Fruit fly (Drosophila melanogaster): ENCODE data around the gene Smyd4-2.

Smyd4-2 gene

DNA sequence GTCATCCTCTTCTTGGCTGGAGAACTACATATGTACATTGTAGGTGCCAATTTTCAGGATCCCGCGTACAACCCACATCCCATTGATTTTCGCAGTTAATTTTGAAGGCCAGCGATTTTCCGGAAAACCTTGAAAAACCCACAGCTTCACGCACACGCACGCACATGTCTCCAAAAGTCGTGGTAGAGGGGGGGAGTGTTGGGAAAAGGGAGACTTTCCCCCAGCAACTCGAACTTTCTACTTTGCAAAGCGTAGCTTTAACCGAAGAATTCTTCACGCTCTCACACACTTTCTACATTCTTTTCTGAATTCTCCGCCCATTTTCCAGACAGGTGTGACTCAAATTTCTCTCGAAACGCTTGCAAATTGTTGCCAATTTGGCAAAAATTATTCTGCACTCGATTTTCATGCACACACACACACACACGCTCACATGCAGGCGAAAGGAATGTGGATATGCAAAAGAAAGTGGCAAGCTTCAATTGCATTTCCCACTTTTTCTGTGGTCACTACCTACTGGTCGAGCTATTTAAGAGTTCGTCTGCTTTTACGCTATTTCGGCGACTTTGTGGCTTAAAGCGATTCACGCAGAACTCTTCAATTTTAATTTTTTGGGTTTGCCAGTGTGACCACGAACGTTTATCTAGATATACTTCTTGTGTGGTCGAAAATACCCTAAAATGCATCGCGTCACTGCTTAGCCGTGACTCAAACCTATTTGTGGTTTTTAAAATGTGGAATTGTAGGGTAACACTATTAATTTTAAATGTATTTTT lies 12.6 kb upstream of the Smyd4-2 start, which contains the start of gene SCaMC (continued):
- TF ChIP-seq CG2875 (GFP tag; optimal IDR thresholded peaks at IDR 0.05) (no peak), Nf-YA (GFP tag; IDR thresholded peaks at IDR 0.05) (no peak), CG15514 (GFP tag; optimal IDR thresholded peaks at IDR 0.05) (peak; percentile 79), bbx (GFP tag; IDR thresholded peaks at IDR 0.05; ENCODE audit: partially characterized antibody) (no peak), Dek (tag; optimal IDR thresholded peaks at IDR 0.05) (peak; percentile 38), tgo (GFP tag; IDR thresholded peaks at IDR 0.05) (no peak), dmrt99B (tag; optimal IDR thresholded peaks at IDR 0.05) (no peak), Bteb2 (GFP tag; optimal IDR thresholded peaks at IDR 0.05) (no peak), Oli (tag; optimal IDR thresholded peaks at IDR 0.05) (no peak), mirr (GFP tag; optimal IDR thresholded peaks at IDR 0.05) (no peak), CG10209 (GFP tag; optimal IDR thresholded peaks at IDR 0.05) (no peak), Lpt (GFP tag; optimal IDR thresholded peaks at IDR 0.05) (no peak), B-H2 (GFP tag; optimal IDR thresholded peaks at IDR 0.05) (peak; percentile 24), CG2116 (GFP tag; optimal IDR thresholded peaks at IDR 0.05) (peak; percentile 58), CG4730 (GFP tag; IDR thresholded peaks at IDR 0.05) (no peak), pzg (GFP tag; optimal IDR thresholded peaks at IDR 0.05) (peak; percentile 96), toy (GFP tag; IDR thresholded peaks at IDR 0.05) (no peak), gfzf (GFP tag; optimal IDR thresholded peaks at IDR 0.05) (peak; percentile 99), CG6254 (GFP tag; optimal IDR thresholded peaks at IDR 0.05) (no peak), chn (GFP tag; optimal IDR thresholded peaks at IDR 0.05) (no peak), D (optimal IDR thresholded peaks at IDR 0.05) (no peak), D (GFP tag; optimal IDR thresholded peaks at IDR 0.05) (no peak), CG11560 (tag; IDR thresholded peaks at IDR 0.05) (no peak), CG14667 (GFP tag; IDR thresholded peaks at IDR 0.05) (no peak), ham (GFP tag; IDR thresholded peaks at IDR 0.05) (no peak), cg (GFP tag; optimal IDR thresholded peaks at IDR 0.05) (peak; percentile 79), kni (GFP tag; optimal IDR thresholded peaks at IDR 0.05) (no peak), Ssrp (tag; optimal IDR thresholded peaks at IDR 0.05) (no peak), sqz (GFP tag; optimal IDR thresholded peaks at IDR 0.05) (no peak), Atf3 (GFP tag; optimal IDR thresholded peaks at IDR 0.05) (no peak), trh (GFP tag; optimal IDR thresholded peaks at IDR 0.05) (no peak), CG17359 (tag; optimal IDR thresholded peaks at IDR 0.05) (no peak), h (optimal IDR thresholded peaks at IDR 0.05) (no peak), amos (GFP tag; IDR thresholded peaks at IDR 0.05; ENCODE audit: partially characterized antibody) (peak; percentile 24; the same call in 1 of the 2 replicates), peb (GFP tag; IDR thresholded peaks at IDR 0.05) (no peak), CG9932 (GFP tag; IDR thresholded peaks at IDR 0.05) (no peak), CG13424 (tag; optimal IDR thresholded peaks at IDR 0.05) (no peak), BEAF-32 (GFP tag; optimal IDR thresholded peaks at IDR 0.05) (peak; percentile 54), CG8924 (tag; optimal IDR thresholded peaks at IDR 0.05) (peak; percentile 37), Optix (GFP tag; IDR thresholded peaks at IDR 0.05) (no peak), CG31441 (GFP tag; IDR thresholded peaks at IDR 0.05) (no peak), wek (GFP tag; optimal IDR thresholded peaks at IDR 0.05) (no peak), wor (GFP tag; IDR thresholded peaks at IDR 0.05) (no peak), CG8478 (optimal IDR thresholded peaks at IDR 0.05) (no peak), CG9876 (GFP tag; optimal IDR thresholded peaks at IDR 0.05) (no peak), CG6689 (GFP tag; IDR thresholded peaks at IDR 0.05) (no peak), gsb (GFP tag; IDR thresholded peaks at IDR 0.05) (no peak), ttk (GFP tag; IDR thresholded peaks at IDR 0.05) (no peak), E2f2 (GFP tag; IDR thresholded peaks at IDR 0.05) (peak; percentile 91), CG13894 (tag; optimal IDR thresholded peaks at IDR 0.05) (no peak), CG18262 (tag; optimal IDR thresholded peaks at IDR 0.05) (peak; percentile 1)
